Worm (Caenorhabditis elegans): Measurements from ENCODE around the gene B0252.3.

ce11 chrII:6901795-6902194, 5.8 kb downstream of the B0252.3 start, which contains the start of gene psmd-9:
- TF ChIP-seq pax-3 (tag; optimal IDR thresholded peaks at IDR 0.05) (no peak), nhr-90 (tag; optimal IDR thresholded peaks at IDR 0.05; ENCODE audit: poor library complexity) (no peak), nhr-237 (tag; optimal IDR thresholded peaks at IDR 0.05) (no peak), elt-2 (tag; optimal IDR thresholded peaks at IDR 0.05) (no peak), isw-1 (GFP tag; IDR thresholded peaks at IDR 0.05) (no peak), snpc-4 (tag; optimal IDR thresholded peaks at IDR 0.05) (no peak), sptf-1 (tag; optimal IDR thresholded peaks at IDR 0.05) (no peak), unc-30 (tag; optimal IDR thresholded peaks at IDR 0.05) (no peak), sox-4 (tag; optimal IDR thresholded peaks at IDR 0.05) (no peak), fkh-8 (tag; optimal IDR thresholded peaks at IDR 0.05) (no peak), elt-3 (tag; optimal IDR thresholded peaks at IDR 0.05) (no peak), ceh-88 (GFP tag; IDR thresholded peaks at IDR 0.05) (no peak), ceh-82 (tag; optimal IDR thresholded peaks at IDR 0.05) (no peak)

Data from whole organism, L1 larva.